Worm (Caenorhabditis elegans) whole organism, L2 larva: Measurements from ENCODE around the gene C16C8.12.

ENCODE experiments used
- fos-1 ChIP-seq: fragments of 150-350 bp; optimal IDR thresholded peaks from 2 replicates; lab custom pipeline; 2014; ENCODE audit warnings: missing biosample characterization, missing genetic modification characterization
- skn-1 ChIP-seq: sonication (generic microtip); optimal IDR thresholded peaks from 2 replicates; lab custom pipeline; 2017; ENCODE audit warnings: missing biosample characterization, missing genetic modification characterization

ce11 chrII:3502011-3502410, 49.5 kb downstream of the C16C8.12 start:
- TF ChIP-seq skn-1 (tag; lab: Kevin White, UChicago) (no peak), fos-1 (no peak)
